Fruit fly (Drosophila melanogaster): ENCODE results near the gene bves.

DNA sequence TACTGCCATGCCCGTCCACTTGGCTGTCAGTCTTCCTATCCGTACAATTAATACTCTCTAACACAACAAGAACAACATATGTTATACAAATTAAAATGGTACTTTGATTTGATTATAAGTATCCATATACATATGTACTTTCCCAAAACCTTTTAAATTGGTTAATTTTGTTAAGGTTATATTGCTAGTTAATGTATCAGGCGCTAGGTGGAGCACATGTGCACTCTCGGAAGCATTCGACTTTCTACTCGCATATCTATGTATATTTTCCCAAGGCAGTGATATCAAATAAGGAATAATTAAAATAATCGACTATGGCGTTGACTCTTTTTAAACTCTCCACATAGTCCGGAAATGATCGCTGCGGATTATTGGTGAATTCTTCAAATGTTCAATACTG is 36.2 kb upstream of the bves start:
- no peak for TF ChIP-seq h (optimal IDR thresholded peaks at IDR 0.05)
- no peak for TF ChIP-seq Sin3A (optimal IDR thresholded peaks at IDR 0.05)
- no peak for TF ChIP-seq psq (optimal IDR thresholded peaks at IDR 0.05)
- TF ChIP-seq Myc (optimal IDR thresholded peaks at IDR 0.05): no peak

Data from Kc167 (cell line).